Worm (Caenorhabditis elegans) whole organism, midembryonic: Measurements from ENCODE around the gene ZK742.7.

Experiments
- cog-1 ChIP-seq: sonication (generic microtip); optimal IDR thresholded peaks from 2 replicates; lab custom pipeline; 2016; ENCODE audit warnings: missing genetic modification characterization, missing compliant biosample characterization
- flt-1 ChIP-seq: fragments of 200-800 bp; sonication (Bioruptor generic); IDR thresholded peaks from 2 replicates; pipeline ENCODE4 v1.3.6; 2022; ENCODE audit warnings: missing genetic modification characterization, missing compliant biosample characterization

DNA sequence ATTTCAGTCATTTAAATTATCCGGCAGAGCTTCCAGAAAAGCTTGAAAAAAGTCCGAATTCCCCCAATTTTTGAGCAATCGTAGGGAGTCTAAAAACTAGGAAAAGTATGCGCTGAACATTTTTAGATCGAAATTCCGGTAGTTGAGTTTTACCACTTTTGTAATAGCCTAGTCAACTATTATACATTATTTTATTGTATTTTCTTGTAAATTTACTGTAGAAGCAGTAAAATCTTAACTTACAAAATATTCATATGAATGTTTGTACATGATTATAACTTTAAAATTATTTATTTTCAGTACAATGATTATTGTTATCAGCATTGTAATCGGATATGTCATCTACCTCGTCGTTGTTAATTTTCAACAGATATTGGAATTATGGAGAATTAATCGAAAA is 16.7 kb upstream of the ZK742.7 start, which contains the start of gene cyp-32A1:
- TF ChIP-seq flt-1 (GFP tag; lab: Robert Waterston, UW) = no peak
- no peak for TF ChIP-seq cog-1 (tag; lab: Kevin White, UChicago)
